Fruit fly (Drosophila melanogaster): ENCODE results near the gene CG4199.

Gene CG4199

dm6 chrX:2069787-2070707 lies 3.2 kb downstream of the CG4199 start:
- no peak for TF ChIP-seq pan (optimal IDR thresholded peaks at IDR 0.05)
- no peak for TF ChIP-seq Dll (optimal IDR thresholded peaks at IDR 0.05)
- TF ChIP-seq usp (GFP tag; optimal IDR thresholded peaks at IDR 0.05): no peak
- TF ChIP-seq EcR (GFP tag; optimal IDR thresholded peaks at IDR 0.05): no peak
- no peak for TF ChIP-seq psq (optimal IDR thresholded peaks at IDR 0.05)
- no peak for TF ChIP-seq CG8478 (optimal IDR thresholded peaks at IDR 0.05)

dm6 chrX:2068292-2068691 lies 5.0 kb downstream of the CG4199 start, which contains the start of gene CG4194:
TSS of gene CG4194 (plus strand) at chrX:2068592.
- TF ChIP-seq Dll (optimal IDR thresholded peaks at IDR 0.05): no peak
- TF ChIP-seq psq (optimal IDR thresholded peaks at IDR 0.05): no peak
- TF ChIP-seq pan (optimal IDR thresholded peaks at IDR 0.05): no peak
- TF ChIP-seq CG8478 (optimal IDR thresholded peaks at IDR 0.05): no peak
- no peak for TF ChIP-seq usp (GFP tag; optimal IDR thresholded peaks at IDR 0.05)
- no peak for TF ChIP-seq EcR (GFP tag; optimal IDR thresholded peaks at IDR 0.05)

dm6 chrX:2066259-2066658 lies 7.0 kb downstream of the CG4199 start, which contains the start of gene CG14054:
TSS of gene CG14054 (minus strand) at chrX:2066359.
- no peak for TF ChIP-seq Dll (optimal IDR thresholded peaks at IDR 0.05)
- TF ChIP-seq usp (GFP tag; optimal IDR thresholded peaks at IDR 0.05): no peak
- TF ChIP-seq CG8478 (optimal IDR thresholded peaks at IDR 0.05): no peak
- no peak for TF ChIP-seq EcR (GFP tag; optimal IDR thresholded peaks at IDR 0.05)
- TF ChIP-seq psq (optimal IDR thresholded peaks at IDR 0.05): no peak
- TF ChIP-seq pan (optimal IDR thresholded peaks at IDR 0.05): no peak

dm6 chrX:2065073-2065472 lies 8.2 kb downstream of the CG4199 start, which contains the start of gene CG4281:
TSS of gene CG4281 (minus strand) at chrX:2065142.
- TF ChIP-seq psq (optimal IDR thresholded peaks at IDR 0.05) (no peak), usp (GFP tag; optimal IDR thresholded peaks at IDR 0.05) (no peak), CG8478 (optimal IDR thresholded peaks at IDR 0.05) (no peak), Dll (optimal IDR thresholded peaks at IDR 0.05) (no peak), pan (optimal IDR thresholded peaks at IDR 0.05) (no peak), EcR (GFP tag; optimal IDR thresholded peaks at IDR 0.05) (no peak)

dm6 chrX:2061849-2062248 lies 11.4 kb downstream of the CG4199 start, which contains the start of gene Sik2:
TSS of gene Sik2 (minus strand) at chrX:2061915.
- TF ChIP-seq usp (GFP tag; optimal IDR thresholded peaks at IDR 0.05): no peak
- TF ChIP-seq Dll (optimal IDR thresholded peaks at IDR 0.05): no peak
- TF ChIP-seq CG8478 (optimal IDR thresholded peaks at IDR 0.05): no peak
- TF ChIP-seq psq (optimal IDR thresholded peaks at IDR 0.05): no peak
- TF ChIP-seq EcR (GFP tag; optimal IDR thresholded peaks at IDR 0.05): no peak
- TF ChIP-seq pan (optimal IDR thresholded peaks at IDR 0.05): no peak

- TF ChIP-seq Dll (optimal IDR thresholded peaks at IDR 0.05) (no peak), EcR (GFP tag; optimal IDR thresholded peaks at IDR 0.05) (no peak), usp (GFP tag; optimal IDR thresholded peaks at IDR 0.05) (no peak), CG8478 (optimal IDR thresholded peaks at IDR 0.05) (no peak), pan (optimal IDR thresholded peaks at IDR 0.05) (no peak), psq (optimal IDR thresholded peaks at IDR 0.05) (no peak)
These were observed 12.2 kb downstream of the CG4199 start for dm6 chrX:2061119-2061518.

- TF ChIP-seq Dll (optimal IDR thresholded peaks at IDR 0.05): peak; percentile 93
- no peak for TF ChIP-seq CG8478 (optimal IDR thresholded peaks at IDR 0.05)
These were observed 23.0 kb downstream of the CG4199 start, which contains the start of gene moody for dm6 chrX:2050070-2050899. TSS of gene moody (minus strand) at chrX:2050120.

dm6 chrX:2048778-2049686 lies 24.3 kb downstream of the CG4199 start:
- TF ChIP-seq psq (optimal IDR thresholded peaks at IDR 0.05) (no peak), Dll (optimal IDR thresholded peaks at IDR 0.05) (no peak), pan (optimal IDR thresholded peaks at IDR 0.05) (no peak), usp (GFP tag; optimal IDR thresholded peaks at IDR 0.05) (no peak), EcR (GFP tag; optimal IDR thresholded peaks at IDR 0.05) (no peak), CG8478 (optimal IDR thresholded peaks at IDR 0.05) (no peak)

dm6 chrX:2043660-2044397 lies 29.5 kb downstream of the CG4199 start, which contains the start of gene CG4325:
TSS of gene CG4325 (minus strand) at chrX:2043818.
- TF ChIP-seq EcR (GFP tag; optimal IDR thresholded peaks at IDR 0.05) (no peak), CG8478 (optimal IDR thresholded peaks at IDR 0.05) (no peak), usp (GFP tag; optimal IDR thresholded peaks at IDR 0.05) (no peak), pan (optimal IDR thresholded peaks at IDR 0.05) (no peak), Dll (optimal IDR thresholded peaks at IDR 0.05) (no peak), psq (optimal IDR thresholded peaks at IDR 0.05) (no peak)

Measured in whole organism.